Worm (Caenorhabditis elegans) whole organism, L4 larva: ENCODE data around the gene aexr-1.

Source experiments
- aly-2 ChIP-seq: sonication (generic microtip); optimal IDR thresholded peaks from 2 replicates; lab custom pipeline; 2018; ENCODE audit warnings: missing biosample characterization, missing genetic modification characterization
- lir-3 ChIP-seq: sonication (generic microtip); optimal IDR thresholded peaks from 2 replicates; lab custom pipeline; 2016; ENCODE audit warnings: mild to moderate bottlenecking, missing genetic modification characterization, missing compliant biosample characterization
- lsy-2 ChIP-seq, 2 experiments: fragments of 150-350 bp in 1 of 2; sonication (generic microtip) in 1 of 2; optimal IDR thresholded peaks; 2 replicates each; lab custom pipeline; 2014 to 2017; ENCODE audit warnings: missing biosample characterization in 2 of 2, missing genetic modification characterization in 2 of 2
- mep-1 ChIP-seq: fragments of 150-350 bp; sonication (generic microtip); optimal IDR thresholded peaks from 3 replicates; lab custom pipeline; 2014; ENCODE audit warnings: missing biosample characterization, missing genetic modification characterization
- nhr-237 ChIP-seq: sonication (generic microtip); optimal IDR thresholded peaks from 2 replicates; lab custom pipeline; 2017; ENCODE audit warnings: missing biosample characterization, missing genetic modification characterization
- nhr-25 ChIP-seq: sonication (generic microtip); optimal IDR thresholded peaks from 2 replicates; lab custom pipeline; 2017; ENCODE audit warnings: missing genetic modification characterization, mild to moderate bottlenecking, missing compliant biosample characterization, antibody characterized with exemption, moderate library complexity, borderline replicate concordance; ENCODE audit not compliant: insufficient read depth
- snpc-4 ChIP-seq: fragments of 150-350 bp; optimal IDR thresholded peaks from 2 replicates; lab custom pipeline; 2014; ENCODE audit warnings: missing biosample characterization, missing genetic modification characterization
- spr-3 ChIP-seq: fragments of 200-800 bp; sonication (Bioruptor generic); optimal IDR thresholded peaks from 2 replicates; lab custom pipeline; 2018; ENCODE audit warnings: mild to moderate bottlenecking, missing genetic modification characterization, missing compliant biosample characterization

DNA sequence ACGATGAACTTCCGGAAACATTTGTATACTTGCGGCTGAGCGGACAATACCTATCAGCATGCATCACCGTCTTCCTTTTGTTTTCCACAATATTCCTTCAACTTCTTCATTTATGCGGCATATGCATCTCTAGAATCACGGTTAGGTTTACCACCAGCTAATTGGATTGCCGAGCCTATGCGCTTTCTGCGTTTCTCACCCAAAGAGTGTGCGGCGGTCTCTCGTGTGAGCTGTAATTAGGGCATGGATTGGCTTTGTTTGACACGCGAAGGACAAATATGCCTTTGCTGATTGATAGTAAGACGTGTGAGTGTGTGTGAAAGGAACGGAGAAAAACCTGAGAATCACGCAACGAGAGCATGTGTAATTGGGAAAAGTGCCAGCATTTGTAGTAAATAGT, 21.5 kb downstream of the aexr-1 start:
- TF ChIP-seq nhr-237 (tag; lab: Kevin White, UChicago) (no peak), mep-1 (no peak), spr-3 (no peak), nhr-25 (no peak), snpc-4 (tag; lab: Kevin White, UChicago) (no peak), lir-3 (tag; lab: Kevin White, UChicago) (no peak), aly-2 (no peak), lsy-2 (tag; optimal IDR thresholded peaks at IDR 0.05; lab: Kevin White, UChicago) (no peak)
